Fruit fly (Drosophila melanogaster) whole organism, wandering third instar larva: ENCODE measurements around the gene Sfxn2.

Experiments used
- Jra ChIP-seq: sonication (Bioruptor generic); optimal IDR thresholded peaks from 2 replicates; lab custom pipeline; 2016; ENCODE audit warnings: missing biosample characterization, missing genetic modification characterization
- Mio ChIP-seq: sonication (Bioruptor generic); optimal IDR thresholded peaks from 2 replicates; lab custom pipeline; 2016; ENCODE audit warnings: missing biosample characterization, missing genetic modification characterization
- Vsx2 ChIP-seq: fragments of 200-300, 225-300 bp; sonication (Bioruptor generic); optimal IDR thresholded peaks from 2 replicates; lab custom pipeline; 2018; ENCODE audit warnings: missing biosample characterization, missing genetic modification characterization; ENCODE audit not compliant: partially characterized antibody
- psq ChIP-seq: fragments of 200-800 bp; sonication (Bioruptor generic); optimal IDR thresholded peaks from 3 replicates; lab custom pipeline; 2017; ENCODE audit warnings: missing biosample characterization, mild to moderate bottlenecking, missing genetic modification characterization, moderate library complexity
- tai ChIP-seq: sonication (Bioruptor generic); optimal IDR thresholded peaks from 2 replicates; lab custom pipeline; 2016; ENCODE audit warnings: missing biosample characterization, missing genetic modification characterization

dm6 chr3L:19087369-19088275 lies 24.7 kb downstream of the Sfxn2 start:
- peak; percentile 35 for TF ChIP-seq psq
- TF ChIP-seq tai (GFP tag; lab: Kevin White, UChicago) = no peak
- TF ChIP-seq Vsx2 (GFP tag; lab: Kevin White, UChicago) = no peak
- no peak for TF ChIP-seq Jra (GFP tag; lab: Kevin White, UChicago)
- TF ChIP-seq Mio (GFP tag; lab: Kevin White, UChicago) = no peak
